Worm (Caenorhabditis elegans) whole organism, midembryonic: ENCODE measurements around the gene Y59C2A.3.

Experiments used
- T22C8.4 ChIP-seq: fragments of 200-800 bp; sonication (Bioruptor generic); IDR thresholded peaks from 2 replicates; pipeline ENCODE4 v1.3.6; 2022; ENCODE audit warnings: missing genetic modification characterization, missing compliant biosample characterization
- cog-1 ChIP-seq: sonication (generic microtip); optimal IDR thresholded peaks from 2 replicates; lab custom pipeline; 2016; ENCODE audit warnings: missing genetic modification characterization, missing compliant biosample characterization
- flt-1 ChIP-seq: fragments of 200-800 bp; sonication (Bioruptor generic); IDR thresholded peaks from 2 replicates; pipeline ENCODE4 v1.3.6; 2022; ENCODE audit warnings: missing genetic modification characterization, missing compliant biosample characterization
- klf-2 ChIP-seq: fragments of 200-800 bp; sonication (Bioruptor generic); conservative IDR thresholded peaks from 2 replicates; pipeline ENCODE4 v1.3.6; 2022; ENCODE audit warnings: missing genetic modification reagents, missing genetic modification characterization, missing compliant biosample characterization
- med-1 ChIP-seq: sonication (generic microtip); optimal IDR thresholded peaks from 2 replicates; lab custom pipeline; 2017; ENCODE audit warnings: missing genetic modification characterization, mild to moderate bottlenecking, missing compliant biosample characterization, antibody characterized with exemption, missing genetic modification reagents; ENCODE audit not compliant: insufficient read depth
- ref-1 ChIP-seq: fragments of 200-800 bp; sonication (Bioruptor generic); conservative IDR thresholded peaks from 2 replicates; pipeline ENCODE4 v1.3.6; 2022; ENCODE audit warnings: missing genetic modification reagents, missing genetic modification characterization, missing compliant biosample characterization
- tab-1 ChIP-seq: fragments of 200-800 bp; sonication (Bioruptor generic); IDR thresholded peaks from 2 replicates; pipeline ENCODE4 v1.3.6; 2022; ENCODE audit warnings: missing genetic modification characterization, missing compliant biosample characterization
- ztf-23 ChIP-seq: fragments of 200-800 bp; sonication (Bioruptor generic); IDR thresholded peaks from 2 replicates; pipeline ENCODE4 v1.3.6; 2022; ENCODE audit warnings: missing genetic modification reagents, missing genetic modification characterization, missing compliant biosample characterization
- ztf-29 ChIP-seq: fragments of 200-800 bp; sonication (Bioruptor generic); IDR thresholded peaks from 2 replicates; pipeline ENCODE4 v1.3.6; 2022; ENCODE audit warnings: missing genetic modification reagents, missing genetic modification characterization, missing compliant biosample characterization

Gene Y59C2A.3

DNA sequence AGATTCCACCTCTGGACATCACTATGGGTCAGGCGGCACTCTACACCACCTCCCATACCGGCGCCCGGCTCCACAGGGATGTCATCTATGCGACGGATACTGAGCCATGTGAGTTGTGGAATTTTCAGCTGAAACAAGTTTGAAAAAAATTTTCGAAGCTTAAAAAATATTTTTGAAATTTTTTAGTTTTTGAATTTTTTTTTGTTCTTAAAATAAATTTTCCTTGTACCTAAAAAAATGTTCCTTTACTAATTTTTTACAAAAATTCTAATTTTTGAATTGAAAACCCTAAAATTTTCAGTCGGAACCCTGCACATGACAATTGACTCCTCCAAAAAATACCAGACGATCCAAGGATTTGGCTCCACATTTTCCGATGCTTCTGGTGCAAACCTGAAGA is 42.0 kb downstream of the Y59C2A.3 start:
- TF ChIP-seq T22C8.4 (GFP tag; lab: Robert Waterston, UW) (no peak), tab-1 (GFP tag; lab: Robert Waterston, UW) (no peak), ref-1 (GFP tag; lab: Robert Waterston, UW) (no peak), flt-1 (GFP tag; lab: Robert Waterston, UW) (no peak), klf-2 (GFP tag; lab: Robert Waterston, UW) (no peak), ztf-29 (GFP tag; lab: Robert Waterston, UW) (no peak), med-1 (GFP tag; lab: Kevin White, UChicago) (no peak), ztf-23 (no peak), cog-1 (tag; lab: Kevin White, UChicago) (no peak)

DNA sequence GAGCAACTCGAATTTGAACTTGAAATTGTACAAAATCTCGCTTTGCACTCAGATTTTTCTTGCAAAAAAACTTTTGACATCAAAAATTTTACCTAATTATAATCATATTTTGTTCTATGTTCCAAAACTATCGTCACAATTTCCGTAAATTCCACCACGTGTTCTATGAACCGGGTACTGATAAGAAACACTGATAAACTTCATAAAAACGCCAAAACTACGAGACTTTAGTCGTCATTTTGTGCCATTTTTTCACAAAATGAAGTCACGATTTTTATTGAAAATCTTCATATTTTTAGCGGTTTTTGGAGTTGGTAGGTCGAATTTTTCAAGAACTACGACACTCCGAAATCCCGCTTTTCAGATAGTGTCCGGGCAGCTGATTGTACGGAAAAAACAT is 43.0 kb downstream of the Y59C2A.3 start, which contains the start of gene gba-1:
TSS of gene gba-1 (plus strand) at position 54 of the 400 bp plus-strand sequence.
- TF ChIP-seq ztf-23 (no peak), flt-1 (GFP tag; lab: Robert Waterston, UW) (no peak), ztf-29 (GFP tag; lab: Robert Waterston, UW) (no peak), med-1 (GFP tag; lab: Kevin White, UChicago) (no peak)

ce11 chrII:2175367-2175766 is 44.4 kb downstream of the Y59C2A.3 start, which contains the start of gene C33C12.7:
Gene C33C12.7, minus strand, starts transcription at chrII:2175467.
- TF ChIP-seq med-1 (GFP tag; lab: Kevin White, UChicago), result no peak
- no peak for TF ChIP-seq ztf-29 (GFP tag; lab: Robert Waterston, UW)
- TF ChIP-seq T22C8.4 (GFP tag; lab: Robert Waterston, UW), result no peak
- no peak for TF ChIP-seq ztf-23
- TF ChIP-seq klf-2 (GFP tag; lab: Robert Waterston, UW), result no peak
- TF ChIP-seq cog-1 (tag; lab: Kevin White, UChicago), result no peak
- no peak for TF ChIP-seq tab-1 (GFP tag; lab: Robert Waterston, UW)
- no peak for TF ChIP-seq flt-1 (GFP tag; lab: Robert Waterston, UW)
- no peak for TF ChIP-seq ref-1 (GFP tag; lab: Robert Waterston, UW)

DNA sequence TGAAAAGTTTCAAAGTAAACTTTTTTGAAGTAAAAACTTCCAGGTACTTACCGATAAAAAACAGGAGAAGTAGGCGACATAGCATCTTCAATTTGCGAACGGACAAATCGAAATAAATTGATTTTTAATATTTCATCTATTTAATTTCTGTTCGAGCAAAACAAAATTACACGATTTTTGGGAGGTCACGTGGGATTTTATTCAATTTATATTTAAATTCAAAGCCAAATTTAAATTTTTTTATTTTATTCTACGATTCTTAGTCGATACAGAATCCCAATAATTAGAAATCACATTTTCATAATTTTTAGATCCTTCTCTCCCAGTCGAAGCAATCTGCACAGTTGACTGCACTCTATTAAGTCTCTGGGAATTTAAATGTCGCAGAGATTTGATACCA is 49.6 kb downstream of the Y59C2A.3 start, which contains the start of gene C33C12.12:
TSS of gene C33C12.12 (minus strand) at position 101 of the 400 bp plus-strand sequence.
- TF ChIP-seq tab-1 (GFP tag; lab: Robert Waterston, UW) (no peak), flt-1 (GFP tag; lab: Robert Waterston, UW) (no peak), klf-2 (GFP tag; lab: Robert Waterston, UW) (no peak), ztf-29 (GFP tag; lab: Robert Waterston, UW) (no peak), ref-1 (GFP tag; lab: Robert Waterston, UW) (no peak), med-1 (GFP tag; lab: Kevin White, UChicago) (no peak)

- no peak for TF ChIP-seq flt-1 (GFP tag; lab: Robert Waterston, UW)
- no peak for TF ChIP-seq klf-2 (GFP tag; lab: Robert Waterston, UW)
- no peak for TF ChIP-seq ztf-29 (GFP tag; lab: Robert Waterston, UW)
- TF ChIP-seq tab-1 (GFP tag; lab: Robert Waterston, UW), result no peak
- TF ChIP-seq cog-1 (tag; lab: Kevin White, UChicago), result no peak
- no peak for TF ChIP-seq ref-1 (GFP tag; lab: Robert Waterston, UW)
- TF ChIP-seq med-1 (GFP tag; lab: Kevin White, UChicago), result no peak
- TF ChIP-seq T22C8.4 (GFP tag; lab: Robert Waterston, UW), result no peak
- no peak for TF ChIP-seq ztf-23
Measured at ce11 chrII:2168374-2168773, 51.3 kb downstream of the Y59C2A.3 start, which contains the start of gene fbxb-38. Gene fbxb-38, minus strand, starts transcription at chrII:2168763.

DNA sequence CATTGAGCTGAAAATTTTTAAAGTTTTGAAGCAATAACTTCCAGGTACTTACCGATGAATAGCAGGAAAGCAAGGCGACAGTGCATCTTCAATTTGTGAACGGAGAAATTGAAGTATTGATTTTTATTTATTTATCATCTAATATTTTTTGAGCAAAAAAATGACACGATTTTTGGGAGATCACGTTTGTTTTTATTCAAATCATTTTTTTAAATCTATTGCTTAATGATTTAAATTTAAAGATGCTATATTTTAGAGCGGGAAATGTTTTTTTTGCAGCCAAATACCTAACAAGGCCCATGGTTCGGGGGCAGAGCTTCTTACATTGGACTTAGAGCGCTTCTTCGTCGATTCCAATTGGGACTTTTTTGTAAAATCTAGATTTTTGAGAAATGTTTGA is 53.3 kb downstream of the Y59C2A.3 start, which contains the start of gene C33C12.4:
TSS of gene C33C12.4 (minus strand) at position 101 of the 400 bp plus-strand sequence.
- TF ChIP-seq T22C8.4 (GFP tag; lab: Robert Waterston, UW) (no peak), ztf-23 (no peak), cog-1 (tag; lab: Kevin White, UChicago) (no peak), flt-1 (GFP tag; lab: Robert Waterston, UW) (no peak), ref-1 (GFP tag; lab: Robert Waterston, UW) (no peak), tab-1 (GFP tag; lab: Robert Waterston, UW) (no peak)
